Worm (Caenorhabditis elegans): ENCODE measurements around the gene Y69A2AR.51.

The Y69A2AR.51 gene

ce11 chrIV:2602862-2603189, 30.6 kb downstream of the Y69A2AR.51 start (continued):
- TF ChIP-seq ZK337.2 (GFP tag; IDR thresholded peaks at IDR 0.05) (0 out of 2 replicates have a peak, but pooled peaks have one; percentile 18), set-16 (GFP tag; IDR thresholded peaks at IDR 0.05) (peak; percentile 76), zfp-3 (GFP tag; conservative IDR thresholded peaks at IDR 0.05) (0 out of 2 replicates have a peak, but pooled peaks have one; percentile 41), ceh-62 (tag; optimal IDR thresholded peaks at IDR 0.05) (no peak), snpc-1.2 (GFP tag; IDR thresholded peaks at IDR 0.05) (peak; percentile 55), duxl-1 (tag; optimal IDR thresholded peaks at IDR 0.05; ENCODE audit: poor library complexity) (no peak), sdz-12 (GFP tag; optimal IDR thresholded peaks at IDR 0.05) (no peak), zag-1 (tag; optimal IDR thresholded peaks at IDR 0.05) (no peak)

DNA sequence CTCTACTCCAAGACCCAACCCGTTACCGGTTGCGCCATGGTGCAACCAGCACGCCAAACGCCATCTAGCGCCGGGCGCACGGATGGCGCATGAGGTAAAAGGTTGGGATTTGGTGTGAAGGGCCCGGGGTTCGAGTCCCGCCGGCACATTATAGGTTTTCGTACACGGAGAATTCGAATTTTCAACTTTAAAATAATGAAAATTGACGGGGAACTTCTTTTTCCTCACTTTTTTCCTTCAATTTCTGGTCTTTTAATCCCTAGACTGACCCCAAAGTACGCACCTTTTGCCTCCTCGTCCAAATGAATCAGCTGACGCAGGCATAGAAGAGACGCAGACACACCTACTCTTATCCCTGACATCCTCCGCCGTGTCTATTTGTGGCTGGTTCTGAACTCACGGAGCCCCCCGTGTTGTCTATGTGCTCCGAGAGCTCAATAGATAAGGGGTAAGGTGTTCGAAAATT, 31.4 kb downstream of the Y69A2AR.51 start:
- TF ChIP-seq snpc-1.2 (GFP tag; IDR thresholded peaks at IDR 0.05) (peak; percentile 53), ctbp-1 (GFP tag; IDR thresholded peaks at IDR 0.05) (no peak), php-3 (GFP tag; IDR thresholded peaks at IDR 0.05) (no peak), gei-8 (GFP tag; optimal IDR thresholded peaks at IDR 0.05) (no peak), Y5F2A.4 (GFP tag; optimal IDR thresholded peaks at IDR 0.05) (no peak), hlh-11 (tag; optimal IDR thresholded peaks at IDR 0.05) (peak; percentile 81), ceh-20 (GFP tag; IDR thresholded peaks at IDR 0.05) (no peak; the same call in 1 of the 2 replicates), set-16 (GFP tag; IDR thresholded peaks at IDR 0.05) (peak; percentile 74), nhr-41 (GFP tag; IDR thresholded peaks at IDR 0.05) (peak; percentile 33; the same call in 1 of the 2 replicates), vab-7 (GFP tag; IDR thresholded peaks at IDR 0.05) (no peak), unc-62 (GFP tag; optimal IDR thresholded peaks at IDR 0.05 in 1 of 2) (no peak), unc-62 (tag; optimal IDR thresholded peaks at IDR 0.05) (no peak), nhr-42 (GFP tag; IDR thresholded peaks at IDR 0.05) (no peak), pha-4 (GFP tag; IDR thresholded peaks at IDR 0.05) (no peak), pha-4 (tag; optimal IDR thresholded peaks at IDR 0.05) (no peak), lin-29 (GFP tag; IDR thresholded peaks at IDR 0.05) (no peak), F37D6.2 (tag; optimal IDR thresholded peaks at IDR 0.05) (no peak), arid-1 (GFP tag; conservative IDR thresholded peaks at IDR 0.05) (no peak), lin-13 (GFP tag; optimal IDR thresholded peaks at IDR 0.05) (peak; percentile 48), nhr-77 (tag; optimal IDR thresholded peaks at IDR 0.05) (peak; percentile 31), Y48G9A.11 (GFP tag; IDR thresholded peaks at IDR 0.05) (peak; percentile 57; the same call in 1 of the 2 replicates), cey-2 (tag; optimal IDR thresholded peaks at IDR 0.05; ENCODE audit: borderline replicate concordance, insufficient read depth) (no peak), aha-1 (tag) (peak; percentile 94), snpc-4 (tag; optimal IDR thresholded peaks at IDR 0.05) (no peak), hlh-30 (tag; optimal IDR thresholded peaks at IDR 0.05; ENCODE audit: insufficient read depth) (peak; percentile 89), zfp-2 (tag; optimal IDR thresholded peaks at IDR 0.05) (no peak), dmd-6 (GFP tag; IDR thresholded peaks at IDR 0.05) (peak; percentile 23; the same call in 1 of the 2 replicates), lsy-2 (tag; optimal IDR thresholded peaks at IDR 0.05) (peak in 1 of 2 experiments; percentile 46), ama-1 (optimal IDR thresholded peaks at IDR 0.05) (peak; percentile 28), lim-7 (GFP tag; IDR thresholded peaks at IDR 0.05) (0 out of 2 replicates have a peak, but pooled peaks have one; percentile 31), nhr-102 (tag; optimal IDR thresholded peaks at IDR 0.05) (no peak), mep-1 (tag; optimal IDR thresholded peaks at IDR 0.05) (peak; percentile 2), lin-38 (GFP tag; IDR thresholded peaks at IDR 0.05) (peak; percentile 37), ces-1 (GFP tag; optimal IDR thresholded peaks at IDR 0.05) (no peak), dve-1 (tag; optimal IDR thresholded peaks at IDR 0.05; ENCODE audit: insufficient read depth) (peak; percentile 25), daf-16 (GFP tag; optimal IDR thresholded peaks at IDR 0.05) (no peak), daf-16 (tag; optimal IDR thresholded peaks at IDR 0.05) (peak; percentile 15)
